Worm (Caenorhabditis elegans) whole organism, L1 larva: Measurements from ENCODE around the gene R02D5.8.

Source experiments
- C04F5.9 ChIP-seq: sonication (generic microtip); optimal IDR thresholded peaks from 2 replicates; lab custom pipeline; 2016; ENCODE audit warnings: missing genetic modification characterization, missing compliant biosample characterization
- C34B4.2 ChIP-seq: sonication (generic microtip); optimal IDR thresholded peaks from 2 replicates; lab custom pipeline; 2017; ENCODE audit warnings: mild to moderate bottlenecking, missing genetic modification characterization, missing compliant biosample characterization
- ceh-82 ChIP-seq, 3 experiments: fragments of 150-350 bp in 1 of 3; sonication (generic microtip) in 2 of 3; optimal IDR thresholded peaks; 2 replicates each; lab custom pipeline; 2014 to 2017; ENCODE audit warnings: missing biosample characterization in 3 of 3, missing genetic modification characterization in 3 of 3
- dpl-1 ChIP-seq, 3 experiments: fragments of 150-350 bp in 2 of 3; sonication (generic microtip) in 1 of 3; optimal IDR thresholded peaks; 2 replicates each; lab custom pipeline; 2014 to 2017; ENCODE audit warnings: missing biosample characterization in 3 of 3, missing genetic modification characterization in 3 of 3, missing genetic modification reagents in 3 of 3
- efl-1 ChIP-seq, 4 experiments: fragments of 150-350 bp; optimal IDR thresholded peaks in 3 of 4; peaks in 1 of 4; 1 replicate in 1 of 4; 2 replicates in 3 of 4; lab custom pipeline; 2014; ENCODE audit warnings: missing biosample characterization in 2 of 4, missing genetic modification characterization in 2 of 4, missing genetic modification reagents in 2 of 4
- efl-3 ChIP-seq: fragments of 200-800 bp; sonication (Bioruptor generic); optimal IDR thresholded peaks from 2 replicates; lab custom pipeline; 2018; ENCODE audit warnings: mild to moderate bottlenecking, missing genetic modification characterization, missing compliant biosample characterization
- elt-2 ChIP-seq: sonication (generic microtip); optimal IDR thresholded peaks from 2 replicates; lab custom pipeline; 2016; ENCODE audit warnings: missing genetic modification characterization, mild to moderate bottlenecking, inconsistent platforms, missing compliant biosample characterization, missing genetic modification reagents
- fkh-10 ChIP-seq: sonication (generic microtip); optimal IDR thresholded peaks from 2 replicates; lab custom pipeline; 2017; ENCODE audit warnings: missing biosample characterization, missing genetic modification reagents, missing genetic modification characterization
- nhr-12 ChIP-seq: sonication (generic microtip); optimal IDR thresholded peaks from 2 replicates; lab custom pipeline; 2017; ENCODE audit warnings: missing biosample characterization, missing genetic modification characterization
- nhr-85 ChIP-seq: sonication (generic microtip); peaks from one replicate; lab custom pipeline; 2016; ENCODE audit warnings: missing genetic modification characterization, inconsistent platforms, missing compliant biosample characterization
- skn-1 ChIP-seq: fragments of 150-350 bp; optimal IDR thresholded peaks from 2 replicates; lab custom pipeline; 2014; ENCODE audit warnings: missing biosample characterization, missing genetic modification characterization
- zag-1 ChIP-seq: fragments of 150-350 bp; optimal IDR thresholded peaks from 2 replicates; lab custom pipeline; 2014; ENCODE audit warnings: missing biosample characterization, missing genetic modification characterization
- ztf-11 ChIP-seq, 2 experiments: sonication (generic microtip); optimal IDR thresholded peaks; 2 replicates each; lab custom pipeline; 2016 to 2017; ENCODE audit warnings: missing genetic modification characterization in 2 of 2, missing biosample characterization in 1 of 2, missing compliant biosample characterization in 1 of 2

- TF ChIP-seq skn-1 (tag; lab: Kevin White, UChicago), result no peak
- no peak for TF ChIP-seq dpl-1 (GFP tag; optimal IDR thresholded peaks at IDR 0.05; lab: Kevin White, UChicago)
- TF ChIP-seq zag-1 (tag; lab: Kevin White, UChicago), result no peak
- no peak for TF ChIP-seq nhr-12
- no peak for TF ChIP-seq fkh-10 (GFP tag; lab: Kevin White, UChicago)
- TF ChIP-seq efl-1 (optimal IDR thresholded peaks at IDR 0.05; lab: Kevin White, UChicago), result no peak
- TF ChIP-seq efl-1 (GFP tag; optimal IDR thresholded peaks at IDR 0.05 in 1 of 2; lab: Kevin White, UChicago), result no peak
- no peak for TF ChIP-seq C04F5.9 (tag; lab: Kevin White, UChicago)
- no peak for TF ChIP-seq ceh-82 (tag; optimal IDR thresholded peaks at IDR 0.05; lab: Kevin White, UChicago)
- no peak for TF ChIP-seq nhr-85 (tag; lab: Kevin White, UChicago)
- TF ChIP-seq efl-3 (GFP tag; lab: Kevin White, UChicago), result no peak
- TF ChIP-seq C34B4.2 (tag; lab: Kevin White, UChicago), result no peak
- TF ChIP-seq ztf-11 (tag; optimal IDR thresholded peaks at IDR 0.05; lab: Kevin White, UChicago), result no peak
- TF ChIP-seq elt-2 (tag; lab: Kevin White, UChicago), result no peak
Measured at ce11 chrV:14493665-14494064, 25.5 kb downstream of the R02D5.8 start.
